Worm (Caenorhabditis elegans): ENCODE data around the gene col-115.

The col-115 gene

ce11 chrIV:8015726-8016312, 27.3 kb downstream of the col-115 start, which contains the start of gene C26B2.7 (continued):
- TF ChIP-seq snu-23 (GFP tag; optimal IDR thresholded peaks at IDR 0.05) (peak; percentile 82), mep-1 (tag; optimal IDR thresholded peaks at IDR 0.05) (peak; percentile 22), irx-1 (tag; optimal IDR thresholded peaks at IDR 0.05) (peak; percentile 22), skn-1 (tag; optimal IDR thresholded peaks at IDR 0.05) (peak; percentile 34), fkh-10 (GFP tag; optimal IDR thresholded peaks at IDR 0.05) (peak; percentile 47), nhr-85 (tag) (peak; percentile 67), nhr-19 (GFP tag; conservative IDR thresholded peaks at IDR 0.05) (peak; percentile 85), xbp-1 (tag; optimal IDR thresholded peaks at IDR 0.05) (peak; percentile 84), ceh-90 (tag; optimal IDR thresholded peaks at IDR 0.05) (peak; percentile 53), pax-3 (tag; optimal IDR thresholded peaks at IDR 0.05) (peak; percentile 76), fos-1 (tag; optimal IDR thresholded peaks at IDR 0.05) (peak; percentile 21), fkh-4 (tag; optimal IDR thresholded peaks at IDR 0.05; ENCODE audit: borderline replicate concordance) (peak; percentile 48)

DNA sequence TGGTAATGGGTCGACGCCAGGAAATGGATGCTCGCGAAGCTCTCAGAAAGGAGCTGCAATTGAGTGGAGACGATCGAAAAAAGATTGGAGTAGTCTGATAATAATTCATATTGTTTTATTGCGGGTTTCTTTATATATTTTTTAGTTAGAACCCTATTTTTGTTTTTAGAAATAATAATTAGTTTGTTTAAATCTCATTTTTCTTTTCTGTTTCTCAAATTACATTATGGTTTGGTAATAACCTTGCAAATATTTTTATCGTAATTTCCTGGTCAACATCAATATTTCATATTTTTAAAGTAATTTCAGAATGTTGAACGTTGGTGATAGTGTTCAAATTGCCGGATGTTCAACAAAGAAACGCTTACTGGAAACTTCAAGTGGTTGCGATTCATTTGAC, 28.2 kb downstream of the col-115 start, which contains the start of gene elpc-4:
Gene elpc-4, plus strand, starts transcription at position 301 of the 400 bp plus-strand sequence.
- TF ChIP-seq lin-13 (GFP tag; optimal IDR thresholded peaks at IDR 0.05) (no peak), C34B4.2 (tag; optimal IDR thresholded peaks at IDR 0.05) (no peak), fos-1 (tag; optimal IDR thresholded peaks at IDR 0.05) (no peak), isw-1 (GFP tag; IDR thresholded peaks at IDR 0.05) (no peak), lin-39 (tag; optimal IDR thresholded peaks at IDR 0.05) (no peak), grh-1 (GFP tag; IDR thresholded peaks at IDR 0.05) (no peak), hpl-2 (GFP tag; optimal IDR thresholded peaks at IDR 0.05) (no peak), sup-37 (GFP tag; optimal IDR thresholded peaks at IDR 0.05) (no peak), nhr-19 (GFP tag; conservative IDR thresholded peaks at IDR 0.05) (no peak)

DNA sequence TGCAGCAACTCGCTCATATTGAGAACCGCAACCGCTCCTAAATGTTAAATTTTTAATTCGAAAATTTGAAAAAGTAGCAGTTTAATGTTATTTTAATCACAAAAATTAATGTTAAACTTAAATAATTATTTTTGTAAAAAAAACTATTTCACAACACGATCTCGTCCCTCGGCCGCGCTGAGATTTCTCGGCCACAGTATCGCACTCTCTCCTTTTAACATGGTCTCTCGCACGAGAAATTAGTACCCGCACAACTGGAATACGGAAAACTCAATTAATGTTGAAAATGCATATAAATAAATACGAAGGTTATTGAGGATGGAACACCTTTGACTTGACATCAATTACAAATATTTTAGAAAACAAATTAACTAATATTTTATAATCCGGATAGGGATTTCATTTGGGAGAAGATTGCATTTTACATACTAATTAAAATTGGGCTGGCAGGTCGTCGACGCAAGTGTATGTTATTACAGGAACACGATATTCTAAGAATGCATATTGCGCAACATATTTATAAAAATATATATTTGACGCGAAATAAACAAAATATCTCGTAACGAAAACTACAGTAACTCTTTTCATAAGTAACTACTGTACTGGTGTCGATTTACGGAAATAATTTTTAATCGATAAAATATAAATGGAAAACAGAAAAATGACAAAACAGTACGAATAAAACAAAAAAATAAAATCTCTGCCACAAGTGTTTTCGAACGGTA, 31.4 kb downstream of the col-115 start, which contains the start of gene dnc-4:
Gene dnc-4, minus strand, starts transcription at position 37 of the 725 bp plus-strand sequence.
- TF ChIP-seq nhr-84 (tag; optimal IDR thresholded peaks at IDR 0.05) (no peak), efl-1 (optimal IDR thresholded peaks at IDR 0.05) (peak; percentile 8 to 36), efl-1 (GFP tag; optimal IDR thresholded peaks at IDR 0.05 in 1 of 2) (peak in 1 of 2 experiments; percentile 36), egl-13 (tag; optimal IDR thresholded peaks at IDR 0.05) (peak; percentile 3), mep-1 (tag; optimal IDR thresholded peaks at IDR 0.05) (peak; percentile 71), dpl-1 (GFP tag; optimal IDR thresholded peaks at IDR 0.05) (peak in 1 of 3 experiments; percentile 39), C16A3.4 (tag; optimal IDR thresholded peaks at IDR 0.05) (no peak), tbx-2 (tag; optimal IDR thresholded peaks at IDR 0.05) (peak; percentile 0), nhr-47 (tag; optimal IDR thresholded peaks at IDR 0.05) (peak; percentile 24), irx-1 (tag; optimal IDR thresholded peaks at IDR 0.05) (peak; percentile 24), lsy-2 (tag; optimal IDR thresholded peaks at IDR 0.05) (peak in 1 of 2 experiments; percentile 55), nhr-20 (tag; optimal IDR thresholded peaks at IDR 0.05) (peak; percentile 7), lir-3 (tag; optimal IDR thresholded peaks at IDR 0.05; ENCODE audit: poor library complexity) (peak; percentile 71), lin-35 (GFP tag; optimal IDR thresholded peaks at IDR 0.05) (peak in 1 of 2 experiments; percentile 27), blmp-1 (tag; optimal IDR thresholded peaks at IDR 0.05) (peak; percentile 3), fos-1 (tag; optimal IDR thresholded peaks at IDR 0.05) (no peak), Y116A8C.19 (tag; optimal IDR thresholded peaks at IDR 0.05; ENCODE audit: borderline replicate concordance) (no peak), rnt-1 (tag; optimal IDR thresholded peaks at IDR 0.05) (peak; percentile 73), snu-23 (GFP tag; optimal IDR thresholded peaks at IDR 0.05) (peak; percentile 20), skn-1 (tag; optimal IDR thresholded peaks at IDR 0.05) (peak; percentile 29), nhr-71 (tag; optimal IDR thresholded peaks at IDR 0.05) (peak; percentile 33), swsn-7 (tag; optimal IDR thresholded peaks at IDR 0.05) (peak; percentile 14), ceh-90 (tag; optimal IDR thresholded peaks at IDR 0.05) (peak; percentile 69), sptf-1 (tag; optimal IDR thresholded peaks at IDR 0.05) (no peak), nhr-90 (tag; optimal IDR thresholded peaks at IDR 0.05; ENCODE audit: poor library complexity) (peak; percentile 21), alr-1 (tag; optimal IDR thresholded peaks at IDR 0.05; ENCODE audit: borderline replicate concordance) (no peak), lin-14 (GFP tag; optimal IDR thresholded peaks at IDR 0.05) (peak; percentile 52), ceh-82 (tag; optimal IDR thresholded peaks at IDR 0.05) (peak in 1 of 3 experiments; percentile 39)
